Worm (Caenorhabditis elegans): ENCODE data around the gene mpst-1.

The mpst-1 gene

ce11 chrV:11809935-11810334 is 16.9 kb downstream of the mpst-1 start:
- no peak for TF ChIP-seq fkh-10 (GFP tag; optimal IDR thresholded peaks at IDR 0.05)
- no peak for TF ChIP-seq jun-1 (tag; optimal IDR thresholded peaks at IDR 0.05)
- TF ChIP-seq ets-5 (GFP tag; IDR thresholded peaks at IDR 0.05), result no peak
- TF ChIP-seq ceh-63 (GFP tag; optimal IDR thresholded peaks at IDR 0.05), result no peak
- no peak for TF ChIP-seq nhr-12 (tag; optimal IDR thresholded peaks at IDR 0.05)
- peak; percentile 2 for TF ChIP-seq unc-86 (tag; optimal IDR thresholded peaks at IDR 0.05)
- TF ChIP-seq nhr-20 (tag; optimal IDR thresholded peaks at IDR 0.05), result no peak
- no peak for TF ChIP-seq dsc-1 (tag; optimal IDR thresholded peaks at IDR 0.05)
- no peak for TF ChIP-seq efl-1 (optimal IDR thresholded peaks at IDR 0.05)
- TF ChIP-seq efl-1 (GFP tag; optimal IDR thresholded peaks at IDR 0.05 in 1 of 2), result peak in 1 of 2 experiments; percentile 80
- no peak for TF ChIP-seq grh-1 (GFP tag; IDR thresholded peaks at IDR 0.05)
- TF ChIP-seq nhr-77 (tag; optimal IDR thresholded peaks at IDR 0.05), result no peak
- TF ChIP-seq nhr-11 (tag; optimal IDR thresholded peaks at IDR 0.05), result no peak
- no peak for TF ChIP-seq unc-62 (GFP tag; optimal IDR thresholded peaks at IDR 0.05)
- TF ChIP-seq fkh-8 (tag; optimal IDR thresholded peaks at IDR 0.05), result no peak
- TF ChIP-seq irx-1 (tag; optimal IDR thresholded peaks at IDR 0.05), result peak; percentile 9
- TF ChIP-seq nhr-47 (tag; optimal IDR thresholded peaks at IDR 0.05), result no peak
- no peak for TF ChIP-seq pqm-1 (tag; optimal IDR thresholded peaks at IDR 0.05)
- TF ChIP-seq xbp-1 (tag; optimal IDR thresholded peaks at IDR 0.05), result no peak
- no peak for TF ChIP-seq C04F5.9 (tag; optimal IDR thresholded peaks at IDR 0.05)
- TF ChIP-seq ceh-90 (tag; optimal IDR thresholded peaks at IDR 0.05), result no peak
- TF ChIP-seq Y116A8C.19 (tag; optimal IDR thresholded peaks at IDR 0.05; ENCODE audit: borderline replicate concordance), result no peak
- peak; percentile 67 for TF ChIP-seq lin-14 (GFP tag; optimal IDR thresholded peaks at IDR 0.05)
- no peak for TF ChIP-seq mep-1 (tag; optimal IDR thresholded peaks at IDR 0.05)

ce11 chrV:11803518-11803994 is 23.3 kb downstream of the mpst-1 start:
- no peak for TF ChIP-seq Y116A8C.19 (tag; optimal IDR thresholded peaks at IDR 0.05; ENCODE audit: borderline replicate concordance)
- no peak for TF ChIP-seq unc-86 (tag; optimal IDR thresholded peaks at IDR 0.05)
- TF ChIP-seq ceh-63 (GFP tag; optimal IDR thresholded peaks at IDR 0.05), result no peak
- no peak for TF ChIP-seq C04F5.9 (tag; optimal IDR thresholded peaks at IDR 0.05)
- TF ChIP-seq sup-37 (GFP tag; optimal IDR thresholded peaks at IDR 0.05), result no peak
- TF ChIP-seq nhr-71 (tag; optimal IDR thresholded peaks at IDR 0.05), result peak; percentile 85
- no peak for TF ChIP-seq tlp-1 (tag; optimal IDR thresholded peaks at IDR 0.05)
- TF ChIP-seq pag-3 (tag; optimal IDR thresholded peaks at IDR 0.05; ENCODE audit: borderline replicate concordance, insufficient read depth), result no peak
- no peak for TF ChIP-seq skn-1 (tag; optimal IDR thresholded peaks at IDR 0.05)
- no peak for TF ChIP-seq fkh-8 (tag; optimal IDR thresholded peaks at IDR 0.05)
- no peak for TF ChIP-seq F16B12.6 (tag; optimal IDR thresholded peaks at IDR 0.05)
- no peak for TF ChIP-seq nhr-237 (tag; optimal IDR thresholded peaks at IDR 0.05)
- TF ChIP-seq grh-1 (GFP tag; IDR thresholded peaks at IDR 0.05), result 0 out of 2 replicates have a peak, but pooled peaks have one; percentile 24
- peak; percentile 40 for TF ChIP-seq snu-23 (GFP tag; optimal IDR thresholded peaks at IDR 0.05)
- TF ChIP-seq ztf-11 (tag; optimal IDR thresholded peaks at IDR 0.05), result no peak
- TF ChIP-seq pax-3 (tag; optimal IDR thresholded peaks at IDR 0.05), result no peak
- TF ChIP-seq zag-1 (tag; optimal IDR thresholded peaks at IDR 0.05), result no peak
- TF ChIP-seq tbx-2 (tag; optimal IDR thresholded peaks at IDR 0.05), result peak; percentile 29
- TF ChIP-seq hpl-2 (GFP tag; optimal IDR thresholded peaks at IDR 0.05), result no peak
- TF ChIP-seq lir-3 (tag; optimal IDR thresholded peaks at IDR 0.05; ENCODE audit: poor library complexity), result no peak
- no peak for TF ChIP-seq lin-13 (GFP tag; optimal IDR thresholded peaks at IDR 0.05)
- no peak for TF ChIP-seq ama-1 (optimal IDR thresholded peaks at IDR 0.05)
- no peak for TF ChIP-seq isw-1 (GFP tag; IDR thresholded peaks at IDR 0.05)
- TF ChIP-seq mef-2 (tag; optimal IDR thresholded peaks at IDR 0.05), result no peak
- TF ChIP-seq snpc-4 (tag; optimal IDR thresholded peaks at IDR 0.05), result no peak
- peak; percentile 62 for TF ChIP-seq nhr-19 (GFP tag; conservative IDR thresholded peaks at IDR 0.05)
- TF ChIP-seq lin-35 (GFP tag; optimal IDR thresholded peaks at IDR 0.05), result peak in 1 of 2 experiments; percentile 50
- TF ChIP-seq nhr-12 (tag; optimal IDR thresholded peaks at IDR 0.05), result no peak
- no peak for TF ChIP-seq lin-15B (tag; optimal IDR thresholded peaks at IDR 0.05)
- no peak for TF ChIP-seq fos-1 (tag; optimal IDR thresholded peaks at IDR 0.05)
- peak; percentile 49 for TF ChIP-seq nhr-47 (tag; optimal IDR thresholded peaks at IDR 0.05)
- TF ChIP-seq zip-4 (GFP tag; optimal IDR thresholded peaks at IDR 0.05), result no peak
- no peak for TF ChIP-seq swsn-7 (tag; optimal IDR thresholded peaks at IDR 0.05)
- TF ChIP-seq sptf-1 (tag; optimal IDR thresholded peaks at IDR 0.05), result no peak
- TF ChIP-seq irx-1 (tag; optimal IDR thresholded peaks at IDR 0.05), result no peak
- no peak for TF ChIP-seq mep-1 (tag; optimal IDR thresholded peaks at IDR 0.05)
- no peak for TF ChIP-seq egl-27 (tag; optimal IDR thresholded peaks at IDR 0.05)
- no peak for TF ChIP-seq ceh-88 (GFP tag; IDR thresholded peaks at IDR 0.05)
